Worm (Caenorhabditis elegans): Measurements from ENCODE around the gene msp-49.

ce11 chrII:5229596-5229995, 35.4 kb downstream of the msp-49 start, which contains the start of gene EGAP2.2:
- TF ChIP-seq hmg-1.1 (GFP tag; IDR thresholded peaks at IDR 0.05) = no peak
- no peak for TF ChIP-seq madf-9 (GFP tag; conservative IDR thresholded peaks at IDR 0.05)
- TF ChIP-seq snpc-4 (tag; optimal IDR thresholded peaks at IDR 0.05) = no peak
- no peak for TF ChIP-seq ZK337.2 (GFP tag; IDR thresholded peaks at IDR 0.05)
- no peak for TF ChIP-seq unc-62 (GFP tag; optimal IDR thresholded peaks at IDR 0.05 in 1 of 2)
- TF ChIP-seq unc-62 (tag; optimal IDR thresholded peaks at IDR 0.05) = no peak
- TF ChIP-seq dve-1 (tag; optimal IDR thresholded peaks at IDR 0.05; ENCODE audit: insufficient read depth) = no peak
